Worm (Caenorhabditis elegans): ENCODE data around the gene gmeb-3.
A peak's percentile ranks its signal among the peaks of the same experiment; 100 is the strongest.

The gmeb-3 gene

ce11 chrIII:3773173-3773572, 4.9 kb downstream of the gmeb-3 start, which contains the start of gene lec-4 (continued):
- TF ChIP-seq lin-11 (tag; optimal IDR thresholded peaks at IDR 0.05): no peak

- TF ChIP-seq nhr-129 (tag; optimal IDR thresholded peaks at IDR 0.05) (no peak), nhr-25 (tag; optimal IDR thresholded peaks at IDR 0.05) (peak; percentile 18)
Measured at ce11 chrIII:3774550-3774949, 6.2 kb downstream of the gmeb-3 start.

ce11 chrIII:3781827-3782226, 13.5 kb downstream of the gmeb-3 start:
- TF ChIP-seq crh-2 (tag; optimal IDR thresholded peaks at IDR 0.05) (peak; percentile 81), ceh-82 (tag; optimal IDR thresholded peaks at IDR 0.05) (no peak), F13H6.1 (tag; optimal IDR thresholded peaks at IDR 0.05) (peak; percentile 23), nhr-129 (tag; optimal IDR thresholded peaks at IDR 0.05) (peak; percentile 53), unc-55 (GFP tag; optimal IDR thresholded peaks at IDR 0.05) (no peak), C34F6.9 (tag; optimal IDR thresholded peaks at IDR 0.05) (peak; percentile 12), ztf-4 (tag; optimal IDR thresholded peaks at IDR 0.05) (peak; percentile 32), unc-39 (tag; optimal IDR thresholded peaks at IDR 0.05) (no peak), ztf-11 (tag; optimal IDR thresholded peaks at IDR 0.05) (no peak), peb-1 (tag; optimal IDR thresholded peaks at IDR 0.05) (no peak), sma-9 (GFP tag; optimal IDR thresholded peaks at IDR 0.05) (peak; percentile 27), sma-9 (tag; optimal IDR thresholded peaks at IDR 0.05) (no peak), snpc-4 (tag; optimal IDR thresholded peaks at IDR 0.05) (no peak), mbf-1 (tag; optimal IDR thresholded peaks at IDR 0.05) (no peak), nhr-25 (tag; optimal IDR thresholded peaks at IDR 0.05) (no peak), sem-4 (tag; optimal IDR thresholded peaks at IDR 0.05) (no peak), unc-62 (GFP tag; optimal IDR thresholded peaks at IDR 0.05) (no peak)

- no peak for TF ChIP-seq skn-1 (tag; optimal IDR thresholded peaks at IDR 0.05)
- TF ChIP-seq snpc-4 (tag; optimal IDR thresholded peaks at IDR 0.05): no peak
- TF ChIP-seq ceh-82 (tag; optimal IDR thresholded peaks at IDR 0.05): no peak
- TF ChIP-seq egl-27 (tag; optimal IDR thresholded peaks at IDR 0.05): no peak
- TF ChIP-seq ceh-16 (tag; optimal IDR thresholded peaks at IDR 0.05): no peak
- TF ChIP-seq mab-5 (tag; optimal IDR thresholded peaks at IDR 0.05): no peak
- TF ChIP-seq nhr-237 (tag; optimal IDR thresholded peaks at IDR 0.05): no peak
- peak; percentile 77 for TF ChIP-seq F13H6.1 (tag; optimal IDR thresholded peaks at IDR 0.05)
- peak in 1 of 2 experiments; percentile 64 for TF ChIP-seq lsy-2 (tag; optimal IDR thresholded peaks at IDR 0.05)
- TF ChIP-seq sem-4 (tag; optimal IDR thresholded peaks at IDR 0.05): no peak
- TF ChIP-seq lin-39 (tag; optimal IDR thresholded peaks at IDR 0.05): no peak
- TF ChIP-seq mdl-1 (tag; optimal IDR thresholded peaks at IDR 0.05): no peak
- TF ChIP-seq crh-2 (tag; optimal IDR thresholded peaks at IDR 0.05): peak; percentile 24
- TF ChIP-seq nhr-21 (tag; optimal IDR thresholded peaks at IDR 0.05): no peak
- no peak for TF ChIP-seq elt-3 (tag; optimal IDR thresholded peaks at IDR 0.05)
- no peak for TF ChIP-seq dmd-4 (tag; optimal IDR thresholded peaks at IDR 0.05)
- no peak for TF ChIP-seq ama-1 (optimal IDR thresholded peaks at IDR 0.05)
- no peak for TF ChIP-seq ztf-4 (tag; optimal IDR thresholded peaks at IDR 0.05)
- TF ChIP-seq elt-1 (tag; optimal IDR thresholded peaks at IDR 0.05): no peak
- no peak for TF ChIP-seq fos-1 (tag; optimal IDR thresholded peaks at IDR 0.05)
- TF ChIP-seq lin-11 (tag; optimal IDR thresholded peaks at IDR 0.05): no peak
- peak; percentile 13 for TF ChIP-seq sma-9 (GFP tag; optimal IDR thresholded peaks at IDR 0.05)
- no peak for TF ChIP-seq sma-9 (tag; optimal IDR thresholded peaks at IDR 0.05)
- peak; percentile 61 for TF ChIP-seq nhr-129 (tag; optimal IDR thresholded peaks at IDR 0.05)
- no peak for TF ChIP-seq C34F6.9 (tag; optimal IDR thresholded peaks at IDR 0.05)
- no peak for TF ChIP-seq ztf-1 (GFP tag; conservative IDR thresholded peaks at IDR 0.05)
- TF ChIP-seq peb-1 (tag; optimal IDR thresholded peaks at IDR 0.05): no peak
- no peak for TF ChIP-seq Y55F3AM.14 (GFP tag; optimal IDR thresholded peaks at IDR 0.05)
- TF ChIP-seq nhr-10 (tag; optimal IDR thresholded peaks at IDR 0.05): no peak
- TF ChIP-seq nhr-77 (tag; optimal IDR thresholded peaks at IDR 0.05): no peak
- no peak for TF ChIP-seq nhr-25 (tag; optimal IDR thresholded peaks at IDR 0.05)
- TF ChIP-seq nhr-12 (tag; optimal IDR thresholded peaks at IDR 0.05): no peak
- peak; percentile 39 for TF ChIP-seq lin-13 (GFP tag; optimal IDR thresholded peaks at IDR 0.05)
- TF ChIP-seq nhr-11 (tag; optimal IDR thresholded peaks at IDR 0.05): no peak
- TF ChIP-seq unc-39 (tag; optimal IDR thresholded peaks at IDR 0.05): no peak
- TF ChIP-seq ztf-11 (tag; optimal IDR thresholded peaks at IDR 0.05): no peak
- TF ChIP-seq alr-1 (tag; optimal IDR thresholded peaks at IDR 0.05): no peak
- no peak for TF ChIP-seq aly-2 (tag; optimal IDR thresholded peaks at IDR 0.05)
- TF ChIP-seq zag-1 (tag; optimal IDR thresholded peaks at IDR 0.05): no peak
- no peak for TF ChIP-seq sma-3 (GFP tag; optimal IDR thresholded peaks at IDR 0.05)
- no peak for TF ChIP-seq R02D3.7 (tag; optimal IDR thresholded peaks at IDR 0.05)
- no peak for TF ChIP-seq ZK546.5 (tag; optimal IDR thresholded peaks at IDR 0.05)
- no peak for TF ChIP-seq mbf-1 (tag; optimal IDR thresholded peaks at IDR 0.05)
- TF ChIP-seq nhr-23 (tag; optimal IDR thresholded peaks at IDR 0.05): no peak
Measured at ce11 chrIII:3782853-3783252, 14.6 kb downstream of the gmeb-3 start.

Measured in whole organism, L2 larva.